Fruit fly (Drosophila melanogaster) Kc167 (cell line): Measurements from ENCODE around the gene AdamTS-A.

Source experiments
- Myc ChIP-seq: fragments of >200 bp; optimal IDR thresholded peaks from 2 replicates; lab custom pipeline; 2017; ENCODE audit warnings: missing external identifiers
- Sin3A ChIP-seq: fragments of >200 bp; optimal IDR thresholded peaks from 2 replicates; lab custom pipeline; 2018; ENCODE audit warnings: missing external identifiers
- h ChIP-seq: fragments of >200 bp; optimal IDR thresholded peaks from 3 replicates; lab custom pipeline; 2018; ENCODE audit warnings: missing external identifiers
- psq ChIP-seq: fragments of >200 bp; optimal IDR thresholded peaks from 2 replicates; lab custom pipeline; 2017; ENCODE audit warnings: missing external identifiers

dm6 chr3R:15424187-15424586 is 51.8 kb downstream of the AdamTS-A start:
- no peak for TF ChIP-seq Sin3A (lab: Kevin White, UChicago)
- TF ChIP-seq psq (lab: Kevin White, UChicago): no peak
- no peak for TF ChIP-seq h
- TF ChIP-seq Myc (lab: Kevin White, UChicago): no peak
